Fruit fly (Drosophila melanogaster) whole organism, embryonic: ENCODE data around the gene ProtB.
"Not testable (repeated sequence)": the region's sequence is repeated elsewhere in the genome, so short reads cannot be mapped to it uniquely, and the experiment has no call there.

Experiments
- Awh ChIP-seq: fragments of 200-800 bp; sonication (Bioruptor generic); IDR thresholded peaks from 2 replicates; pipeline ENCODE4, ENCODE4 v1.3.6; 2022; ENCODE audit warnings: missing biosample characterization, missing genetic modification characterization
- Bgb ChIP-seq: fragments of 200-800 bp; sonication (Bioruptor generic); IDR thresholded peaks from 2 replicates; pipeline ENCODE4 v1.3.6; 2022; ENCODE audit warnings: missing biosample characterization, missing genetic modification characterization; ENCODE audit not compliant: partially characterized antibody
- CG10321 ChIP-seq: fragments of 200-800 bp; sonication (Bioruptor generic); IDR thresholded peaks from 2 replicates; pipeline ENCODE4 v1.3.6; 2022; ENCODE audit warnings: missing biosample characterization, missing genetic modification characterization
- CG11560 ChIP-seq: fragments of 200-800 bp; sonication (Bioruptor generic); IDR thresholded peaks from 3 replicates; pipeline ENCODE4 v1.3.6; 2022; ENCODE audit warnings: missing biosample characterization, missing genetic modification characterization
- CG12769 ChIP-seq: fragments of 200-800 bp; sonication (Bioruptor generic); optimal IDR thresholded peaks from 2 replicates; lab custom pipeline; 2019; ENCODE audit warnings: missing biosample characterization, mild to moderate bottlenecking, missing genetic modification characterization, moderate library complexity
- CG15479 ChIP-seq: fragments of 200-800 bp; sonication (Bioruptor generic); optimal IDR thresholded peaks from 3 replicates; lab custom pipeline; 2019; ENCODE audit warnings: missing biosample characterization, mild to moderate bottlenecking, missing genetic modification characterization, moderate library complexity
- CG17385 ChIP-seq: fragments of 200-800 bp; sonication (Bioruptor generic); optimal IDR thresholded peaks from 3 replicates; lab custom pipeline; 2018; ENCODE audit warnings: missing biosample characterization, mild to moderate bottlenecking, missing genetic modification characterization
- CG2120 ChIP-seq: fragments of 200-800 bp; sonication (Bioruptor generic); optimal IDR thresholded peaks from 3 replicates; lab custom pipeline; 2016; ENCODE audit warnings: missing biosample characterization, missing genetic modification characterization
- CG2712 ChIP-seq: fragments of 200-800 bp; optimal IDR thresholded peaks from 3 replicates; lab custom pipeline; 2019; ENCODE audit warnings: missing biosample characterization, mild to moderate bottlenecking, missing genetic modification characterization, moderate library complexity
- CG34376 ChIP-seq: fragments of 200-800 bp; sonication (Bioruptor generic); optimal IDR thresholded peaks from 2 replicates; lab custom pipeline; 2018; ENCODE audit warnings: missing biosample characterization, mild to moderate bottlenecking, missing genetic modification characterization
- CG42726 ChIP-seq: fragments of 200-800 bp; sonication (Bioruptor generic); IDR thresholded peaks from 2 replicates; pipeline ENCODE4 v1.3.6; 2022; ENCODE audit warnings: missing biosample characterization, missing genetic modification characterization; ENCODE audit not compliant: partially characterized antibody
- CG4820 ChIP-seq: fragments of 200-800 bp; sonication (Bioruptor generic); optimal IDR thresholded peaks from 3 replicates; lab custom pipeline; 2016; ENCODE audit warnings: missing biosample characterization, missing genetic modification characterization
- CG5953 ChIP-seq: fragments of 200-800 bp; sonication (Bioruptor generic); IDR thresholded peaks from 2 replicates; pipeline ENCODE4 v1.3.6; 2022; ENCODE audit warnings: missing biosample characterization, missing genetic modification characterization
- CG6654 ChIP-seq: fragments of 200-800 bp; sonication (Bioruptor generic); optimal IDR thresholded peaks from 2 replicates; lab custom pipeline; 2017; ENCODE audit warnings: missing biosample characterization, mild to moderate bottlenecking, missing genetic modification characterization
- CG6791 ChIP-seq: fragments of 200-800 bp; sonication (Bioruptor generic); IDR thresholded peaks from 3 replicates; pipeline ENCODE4 v1.3.6; 2022; ENCODE audit warnings: missing biosample characterization, missing genetic modification characterization; ENCODE audit not compliant: partially characterized antibody
- CG8290 ChIP-seq, 3 experiments: fragments of 200-800 bp; sonication (Bioruptor generic); optimal IDR thresholded peaks; 2 replicates each; lab custom pipeline; 2016 to 2019; ENCODE audit warnings: missing biosample characterization in 3 of 3, missing genetic modification characterization in 3 of 3, mild to moderate bottlenecking in 2 of 3, moderate library complexity in 1 of 3
- CG8388 ChIP-seq: fragments of 200-800 bp; sonication (Bioruptor generic); optimal IDR thresholded peaks from 2 replicates; lab custom pipeline; 2019; ENCODE audit warnings: missing biosample characterization, mild to moderate bottlenecking, missing genetic modification characterization, moderate library complexity
- CG8924 ChIP-seq: fragments of 200-800 bp; optimal IDR thresholded peaks from 3 replicates; lab custom pipeline; 2019; ENCODE audit warnings: missing biosample characterization, mild to moderate bottlenecking, missing genetic modification characterization, moderate library complexity
- CG9215 ChIP-seq: fragments of 200-800 bp; sonication (Bioruptor generic); IDR thresholded peaks from 2 replicates; pipeline ENCODE4 v1.3.6; 2022; ENCODE audit warnings: missing biosample characterization, missing genetic modification characterization
- Dip3 ChIP-seq: fragments of 200-800 bp; sonication (Bioruptor generic); optimal IDR thresholded peaks from 3 replicates; lab custom pipeline; 2016; ENCODE audit warnings: missing biosample characterization, missing genetic modification characterization
- Eip74EF ChIP-seq, 2 experiments: fragments of 200-800 bp in 1 of 2; fragments of >200 bp in 1 of 2; sonication (Bioruptor generic) in 1 of 2; optimal IDR thresholded peaks; 2 replicates each; lab custom pipeline; 2017 to 2019; ENCODE audit warnings: missing biosample characterization in 2 of 2, missing genetic modification characterization in 2 of 2, mild to moderate bottlenecking in 1 of 2, moderate library complexity in 1 of 2
- Ets65A ChIP-seq: fragments of 200-800 bp; sonication (Bioruptor generic); peaks from one replicate; lab custom pipeline; 2016; ENCODE audit warnings: missing biosample characterization, missing genetic modification characterization
- Fer3 ChIP-seq: fragments of 200-800 bp; sonication (Bioruptor generic); optimal IDR thresholded peaks from 2 replicates; lab custom pipeline; 2018; ENCODE audit warnings: missing biosample characterization, mild to moderate bottlenecking, missing genetic modification characterization, moderate library complexity
- HLH4C ChIP-seq: fragments of 200-800 bp; sonication (Bioruptor generic); IDR thresholded peaks from 3 replicates; pipeline ENCODE4 v1.3.6; 2022; ENCODE audit warnings: missing biosample characterization, missing genetic modification characterization; ENCODE audit not compliant: partially characterized antibody
- HmgZ ChIP-seq: fragments of 200-800 bp; sonication (Bioruptor generic); optimal IDR thresholded peaks from 2 replicates; lab custom pipeline; 2018; ENCODE audit warnings: missing biosample characterization, mild to moderate bottlenecking, missing genetic modification characterization
- Jarid2 ChIP-seq: fragments of 200-800 bp; sonication (Bioruptor generic); optimal IDR thresholded peaks from 3 replicates; lab custom pipeline; 2017; ENCODE audit warnings: mild to moderate bottlenecking, missing biosample characterization, missing genetic modification reagents, missing genetic modification characterization
- MBD-R2 ChIP-seq: fragments of 200-800 bp; sonication (Bioruptor generic); IDR thresholded peaks from 2 replicates; pipeline ENCODE4 v1.3.6; 2022; ENCODE audit warnings: missing biosample characterization, missing genetic modification characterization
- Med ChIP-seq: fragments of 200-800 bp; sonication (Bioruptor generic); peaks from one replicate; lab custom pipeline; 2016; ENCODE audit warnings: missing biosample characterization, missing genetic modification characterization, mild to moderate bottlenecking, inconsistent platforms, moderate library complexity
- PHDP ChIP-seq: fragments of 200-800 bp; sonication (Bioruptor generic); optimal IDR thresholded peaks from 3 replicates; lab custom pipeline; 2018; ENCODE audit warnings: missing biosample characterization, mild to moderate bottlenecking, missing genetic modification characterization, moderate library complexity
- Trl ChIP-seq, 3 experiments: fragments of >200 bp in 2 of 3; fragments of 200-800 bp in 1 of 3; sonication (Bioruptor generic) in 1 of 3; optimal IDR thresholded peaks; 2 replicates in 1 of 3; 3 replicates in 2 of 3; lab custom pipeline; 2016 to 2017; ENCODE audit warnings: missing biosample characterization in 1 of 3, missing genetic modification characterization in 1 of 3
- ab ChIP-seq: fragments of 200-800 bp; sonication (Bioruptor generic); optimal IDR thresholded peaks from 2 replicates; lab custom pipeline; 2016; ENCODE audit warnings: missing biosample characterization, missing genetic modification characterization
- bcd ChIP-seq: fragments of 200-800 bp; sonication (Bioruptor generic); optimal IDR thresholded peaks from 2 replicates; lab custom pipeline; 2017; ENCODE audit warnings: missing biosample characterization, mild to moderate bottlenecking, missing genetic modification characterization
- cad ChIP-seq: fragments of >200 bp; optimal IDR thresholded peaks from 2 replicates; lab custom pipeline; 2017; ENCODE audit warnings: missing biosample characterization, missing genetic modification characterization
- corto ChIP-seq: fragments of 200-800 bp; sonication (Bioruptor generic); optimal IDR thresholded peaks from 2 replicates; lab custom pipeline; 2016; ENCODE audit warnings: missing biosample characterization, mild to moderate bottlenecking, missing genetic modification characterization, moderate library complexity
- dm ChIP-seq: fragments of 200-800 bp; sonication (Bioruptor generic); optimal IDR thresholded peaks from 3 replicates; lab custom pipeline; 2016; ENCODE audit warnings: missing biosample characterization, missing genetic modification characterization
- ken ChIP-seq: fragments of 200-800 bp; sonication (Bioruptor generic); IDR thresholded peaks from 3 replicates; pipeline ENCODE4 v1.3.6; 2022; ENCODE audit warnings: missing biosample characterization, missing genetic modification characterization
- knrl ChIP-seq: fragments of 200-800 bp; sonication (Bioruptor generic); IDR thresholded peaks from 3 replicates; pipeline ENCODE4 v1.3.6; 2022; ENCODE audit warnings: missing biosample characterization, missing genetic modification characterization; ENCODE audit not compliant: partially characterized antibody
- mam ChIP-seq: fragments of 200-800 bp; sonication (Bioruptor generic); optimal IDR thresholded peaks from 3 replicates; lab custom pipeline; 2016; ENCODE audit warnings: missing biosample characterization, missing genetic modification characterization
- sens ChIP-seq: fragments of 200-800 bp; sonication (Bioruptor generic); peaks from one replicate; lab custom pipeline; 2016; ENCODE audit warnings: missing biosample characterization, missing genetic modification characterization
- sr ChIP-seq: fragments of 200-800 bp; sonication (Bioruptor generic); IDR thresholded peaks from 3 replicates; pipeline ENCODE4 v1.3.6; 2022; ENCODE audit warnings: missing biosample characterization, missing genetic modification characterization
- stwl ChIP-seq: fragments of 200-800 bp; sonication (Bioruptor generic); optimal IDR thresholded peaks from 3 replicates; lab custom pipeline; 2018; ENCODE audit warnings: missing biosample characterization, mild to moderate bottlenecking, missing genetic modification characterization, moderate library complexity
- trh ChIP-seq: fragments of 200-800 bp; sonication (Bioruptor generic); optimal IDR thresholded peaks from 2 replicates; lab custom pipeline; 2016; ENCODE audit warnings: missing biosample characterization, missing genetic modification characterization
- usp ChIP-seq: fragments of >200 bp; optimal IDR thresholded peaks from 2 replicates; lab custom pipeline; 2017; ENCODE audit warnings: missing biosample characterization, missing genetic modification characterization
- zen ChIP-seq: fragments of 200-800 bp; sonication (Bioruptor generic); optimal IDR thresholded peaks from 3 replicates; lab custom pipeline; 2018; ENCODE audit warnings: missing biosample characterization, mild to moderate bottlenecking, missing genetic modification characterization, moderate library complexity

Gene ProtB

dm6 chr2L:14881552-14881951, 2.0 kb downstream of the ProtB start, which contains the start of gene ProtA:
Gene ProtA (minus strand): TSS chr2L:14881652.
- TF ChIP-seq CG10321; trh (GFP tag; lab: Kevin White, UChicago); Dip3 (GFP tag; lab: Kevin White, UChicago): not testable (repeated sequence)

- no peak for TF ChIP-seq CG11560 (tag; lab: Robert Waterston, UW)
- no peak for TF ChIP-seq mam (GFP tag; lab: Kevin White, UChicago)
Observed at dm6 chr2L:14876233-14876632, 7.3 kb downstream of the ProtB start, which contains the start of gene CG15278. Gene CG15278 (minus strand): TSS chr2L:14876333.

dm6 chr2L:14871922-14872321, 11.6 kb downstream of the ProtB start, which contains the start of gene CG4480:
Gene CG4480 (minus strand): TSS chr2L:14872022.
- TF ChIP-seq Ets65A (GFP tag; lab: Kevin White, UChicago) (peak; percentile 18), Fer3 (tag; lab: Kevin White, UChicago) (no peak), sens (GFP tag; lab: Kevin White, UChicago) (peak; percentile 4), CG8924 (tag; lab: Kevin White, UChicago) (no peak), PHDP (tag; lab: Kevin White, UChicago) (no peak)

- TF ChIP-seq zen (tag; lab: Kevin White, UChicago) (no peak), CG9215 (GFP tag; lab: Robert Waterston, UW) (no peak), CG5953 (GFP tag; lab: Robert Waterston, UW) (no peak), Trl (optimal IDR thresholded peaks at IDR 0.05; lab: Kevin White, UChicago) (no peak), Trl (GFP tag; optimal IDR thresholded peaks at IDR 0.05; lab: Kevin White, UChicago) (no peak), knrl (GFP tag; lab: Robert Waterston, UW) (0 out of 3 replicates have a peak, but pooled peaks have one; percentile 26), CG6654 (peak; percentile 98), Bgb (GFP tag; lab: Robert Waterston, UW) (no peak; the same call in 1 of the 2 replicates), CG6791 (GFP tag; lab: Robert Waterston, UW) (no peak), CG34376 (GFP tag; lab: Kevin White, UChicago) (no peak), bcd (no peak), CG17385 (no peak), Eip74EF (GFP tag; optimal IDR thresholded peaks at IDR 0.05; lab: Kevin White, UChicago) (no peak), corto (GFP tag; lab: Kevin White, UChicago) (no peak), Med (GFP tag; lab: Kevin White, UChicago) (no peak), Awh (GFP tag; lab: Robert Waterston, UW) (no peak), CG15479 (GFP tag; lab: Kevin White, UChicago) (no peak), CG8290 (GFP tag; optimal IDR thresholded peaks at IDR 0.05; lab: Kevin White, UChicago) (no peak), CG8290 (tag; optimal IDR thresholded peaks at IDR 0.05; lab: Kevin White, UChicago) (no peak), MBD-R2 (GFP tag; lab: Robert Waterston, UW) (no peak), ab (no peak), sr (GFP tag; lab: Robert Waterston, UW) (no peak), Jarid2 (GFP tag; lab: Kevin White, UChicago) (peak; percentile 39), CG8388 (GFP tag; lab: Kevin White, UChicago) (no peak), stwl (peak; percentile 32), ken (GFP tag; lab: Robert Waterston, UW) (no peak), CG12769 (peak; percentile 78), CG2120 (GFP tag; lab: Kevin White, UChicago) (no peak), cad (GFP tag; lab: Kevin White, UChicago) (peak; percentile 29), CG4820 (no peak), HLH4C (0 out of 3 replicates have a peak, but pooled peaks have one; percentile 20), usp (GFP tag; lab: Kevin White, UChicago) (no peak), CG2712 (tag; lab: Kevin White, UChicago) (no peak), dm (GFP tag; lab: Kevin White, UChicago) (no peak), CG42726 (GFP tag; lab: Robert Waterston, UW) (peak; percentile 11; the same call in 1 of the 2 replicates), HmgZ (tag; lab: Kevin White, UChicago) (no peak)
Observed at dm6 chr2L:14851678-14852077, 31.8 kb downstream of the ProtB start, which contains the start of gene CG15279. Gene CG15279 (minus strand): TSS chr2L:14851749.
